Worm (Caenorhabditis elegans) whole organism, L4 larva: ENCODE results near the gene Y56A3A.28.

Experiments
- D1046.2 ChIP-seq: fragments of 200-800 bp; sonication (Bioruptor generic); IDR thresholded peaks from 2 replicates; pipeline ENCODE4 v1.3.6; 2022; ENCODE audit warnings: missing genetic modification characterization, missing compliant biosample characterization
- F10B5.3 ChIP-seq: sonication (generic microtip); optimal IDR thresholded peaks from 2 replicates; lab custom pipeline; 2016; ENCODE audit warnings: mild to moderate bottlenecking, missing genetic modification characterization, missing compliant biosample characterization
- F37D6.2 ChIP-seq: sonication (generic microtip); optimal IDR thresholded peaks from 2 replicates; lab custom pipeline; 2016; ENCODE audit warnings: mild to moderate bottlenecking, missing genetic modification characterization, missing compliant biosample characterization
- F44E2.7 ChIP-seq: fragments of 200-800 bp; sonication (Bioruptor generic); IDR thresholded peaks from 2 replicates; pipeline ENCODE4 v2.1.2; 2022; ENCODE audit warnings: missing genetic modification characterization, missing compliant biosample characterization
- R02D3.7 ChIP-seq: fragments of 150-350 bp; sonication (generic microtip); optimal IDR thresholded peaks from 3 replicates; lab custom pipeline; 2014; ENCODE audit warnings: missing biosample characterization, missing genetic modification characterization
- Y48G9A.11 ChIP-seq: fragments of 200-800 bp; sonication (Bioruptor generic); IDR thresholded peaks from 2 replicates; pipeline ENCODE4 v1.3.6; 2022; ENCODE audit warnings: missing genetic modification reagents, missing genetic modification characterization, missing compliant biosample characterization
- aha-1 ChIP-seq: fragments of 150-350 bp; peaks from one replicate; lab custom pipeline; 2014; ENCODE audit warnings: missing biosample characterization, missing genetic modification characterization
- ama-1 ChIP-seq: fragments of 150-350 bp; optimal IDR thresholded peaks from 2 replicates; lab custom pipeline; 2014; ENCODE audit warnings: inconsistent platforms, mixed read lengths
- arid-1 ChIP-seq: fragments of 200-800 bp; sonication (Bioruptor generic); conservative IDR thresholded peaks from 2 replicates; pipeline ENCODE4 v1.3.6; 2022; ENCODE audit warnings: missing genetic modification reagents, missing genetic modification characterization, missing compliant biosample characterization
- ceh-20 ChIP-seq: fragments of 200-800 bp; sonication (Bioruptor generic); IDR thresholded peaks from 2 replicates; pipeline ENCODE4 v1.3.6; 2022; ENCODE audit warnings: missing genetic modification reagents, missing genetic modification characterization, missing compliant biosample characterization
- ceh-28 ChIP-seq: fragments of 150-350 bp; optimal IDR thresholded peaks from 2 replicates; lab custom pipeline; 2014; ENCODE audit warnings: missing biosample characterization, missing genetic modification reagents, missing genetic modification characterization
- ceh-32 ChIP-seq: sonication (generic microtip); optimal IDR thresholded peaks from 2 replicates; lab custom pipeline; 2016; ENCODE audit warnings: mild to moderate bottlenecking, missing genetic modification characterization, missing compliant biosample characterization; ENCODE audit not compliant: poor library complexity
- ces-1 ChIP-seq: fragments of 150-350 bp; sonication (generic microtip); optimal IDR thresholded peaks from 4 replicates; lab custom pipeline; 2014; ENCODE audit warnings: missing biosample characterization, missing genetic modification reagents, missing genetic modification characterization
- daf-16 ChIP-seq, 3 experiments: sonication (generic microtip); optimal IDR thresholded peaks; 2 replicates each; lab custom pipeline; 2016 to 2017; ENCODE audit warnings: missing genetic modification characterization in 3 of 3, missing genetic modification reagents in 3 of 3, mild to moderate bottlenecking in 2 of 3, missing compliant biosample characterization in 2 of 3, missing biosample characterization in 1 of 3, moderate library complexity in 1 of 3
- daf-19 ChIP-seq: fragments of 200-800 bp; sonication (Bioruptor generic); conservative IDR thresholded peaks from 2 replicates; pipeline ENCODE4 v1.3.6; 2022; ENCODE audit warnings: missing genetic modification characterization, missing compliant biosample characterization
- daf-8 ChIP-seq: fragments of 200-800 bp; sonication (Bioruptor generic); IDR thresholded peaks from 2 replicates; pipeline ENCODE4 v1.3.6; 2022; ENCODE audit warnings: missing genetic modification characterization, missing compliant biosample characterization
- dmd-6 ChIP-seq: fragments of 200-800 bp; sonication (Bioruptor generic); IDR thresholded peaks from 2 replicates; pipeline ENCODE4 v1.3.6; 2022; ENCODE audit warnings: missing genetic modification reagents, missing genetic modification characterization, missing compliant biosample characterization
- dve-1 ChIP-seq: sonication (generic microtip); optimal IDR thresholded peaks from 2 replicates; lab custom pipeline; 2017; ENCODE audit warnings: antibody characterized with exemption, mild to moderate bottlenecking, missing genetic modification characterization, missing compliant biosample characterization; ENCODE audit not compliant: insufficient read depth
- fkh-10 ChIP-seq: fragments of 150-350 bp; optimal IDR thresholded peaks from 2 replicates; lab custom pipeline; 2014; ENCODE audit warnings: missing biosample characterization, missing genetic modification reagents, missing genetic modification characterization
- fos-1 ChIP-seq: fragments of 150-350 bp; optimal IDR thresholded peaks from 2 replicates; lab custom pipeline; 2014; ENCODE audit warnings: missing biosample characterization, missing genetic modification characterization
- gei-8 ChIP-seq: fragments of 200-800 bp; sonication (Bioruptor generic); optimal IDR thresholded peaks from 2 replicates; lab custom pipeline; 2018; ENCODE audit warnings: mild to moderate bottlenecking, missing genetic modification characterization, missing compliant biosample characterization
- hlh-30 ChIP-seq: sonication (generic microtip); optimal IDR thresholded peaks from 2 replicates; lab custom pipeline; 2017; ENCODE audit warnings: antibody characterized with exemption, mild to moderate bottlenecking, missing genetic modification characterization, missing compliant biosample characterization; ENCODE audit not compliant: insufficient read depth
- hmg-1.1 ChIP-seq: fragments of 200-800 bp; sonication (Bioruptor generic); IDR thresholded peaks from 2 replicates; pipeline ENCODE4 v1.3.6; 2022; ENCODE audit warnings: missing genetic modification reagents, missing genetic modification characterization, missing compliant biosample characterization
- lim-7 ChIP-seq: fragments of 200-800 bp; sonication (Bioruptor generic); IDR thresholded peaks from 2 replicates; pipeline ENCODE4 v1.3.6; 2022; ENCODE audit warnings: missing genetic modification characterization, missing compliant biosample characterization
- lin-15B ChIP-seq: fragments of 150-350 bp; sonication (generic microtip); optimal IDR thresholded peaks from 3 replicates; lab custom pipeline; 2014; ENCODE audit warnings: missing biosample characterization, missing genetic modification characterization
- lin-29 ChIP-seq: fragments of 200-800 bp; sonication (Bioruptor generic); IDR thresholded peaks from 2 replicates; pipeline ENCODE4 v1.3.6; 2022; ENCODE audit warnings: missing genetic modification reagents, missing genetic modification characterization, missing compliant biosample characterization
- lir-3 ChIP-seq: sonication (generic microtip); optimal IDR thresholded peaks from 2 replicates; lab custom pipeline; 2016; ENCODE audit warnings: mild to moderate bottlenecking, missing genetic modification characterization, missing compliant biosample characterization
- madf-5 ChIP-seq, 2 experiments: fragments of 200-800 bp; sonication (Bioruptor generic); IDR thresholded peaks; 2 replicates each; pipeline ENCODE4 v1.3.6; 2022; ENCODE audit warnings: missing compliant biosample characterization in 2 of 2, missing genetic modification characterization in 2 of 2
- madf-9 ChIP-seq: fragments of 200-800 bp; sonication (Bioruptor generic); conservative IDR thresholded peaks from 2 replicates; pipeline ENCODE4 v1.3.6; 2022; ENCODE audit warnings: missing genetic modification reagents, missing genetic modification characterization, missing compliant biosample characterization
- mep-1 ChIP-seq: fragments of 150-350 bp; sonication (generic microtip); optimal IDR thresholded peaks from 3 replicates; lab custom pipeline; 2014; ENCODE audit warnings: missing biosample characterization, missing genetic modification characterization
- mes-2 ChIP-seq: sonication (generic microtip); optimal IDR thresholded peaks from 2 replicates; lab custom pipeline; 2016; ENCODE audit warnings: missing genotype, mild to moderate bottlenecking, missing genetic modification characterization, missing compliant biosample characterization; ENCODE audit not compliant: poor library complexity, severe bottlenecking
- mxl-2 ChIP-seq: fragments of 200-800 bp; sonication (Bioruptor generic); conservative IDR thresholded peaks from 2 replicates; pipeline ENCODE4 v1.3.6; 2022; ENCODE audit warnings: missing genetic modification reagents, missing genetic modification characterization, missing compliant biosample characterization
- mxl-3 ChIP-seq: fragments of 200-800 bp; sonication (Bioruptor generic); optimal IDR thresholded peaks from 2 replicates; lab custom pipeline; 2018; ENCODE audit warnings: mild to moderate bottlenecking, missing genetic modification characterization, missing compliant biosample characterization
- nhr-102 ChIP-seq: sonication (generic microtip); optimal IDR thresholded peaks from 2 replicates; lab custom pipeline; 2016; ENCODE audit warnings: mild to moderate bottlenecking, missing genetic modification characterization, moderate library complexity, missing compliant biosample characterization
- nhr-111 ChIP-seq: fragments of 200-800 bp; sonication (Bioruptor generic); optimal IDR thresholded peaks from 2 replicates; lab custom pipeline; 2018; ENCODE audit warnings: mild to moderate bottlenecking, missing genetic modification characterization, missing compliant biosample characterization
- nhr-25 ChIP-seq: sonication (generic microtip); optimal IDR thresholded peaks from 2 replicates; lab custom pipeline; 2017; ENCODE audit warnings: missing genetic modification characterization, mild to moderate bottlenecking, missing compliant biosample characterization, antibody characterized with exemption, moderate library complexity, borderline replicate concordance; ENCODE audit not compliant: insufficient read depth
- nhr-28 ChIP-seq: fragments of 150-350 bp; optimal IDR thresholded peaks from 2 replicates; lab custom pipeline; 2014; ENCODE audit warnings: missing biosample characterization, missing genetic modification characterization
- nhr-42 ChIP-seq: fragments of 200-800 bp; sonication (Bioruptor generic); IDR thresholded peaks from 2 replicates; pipeline ENCODE4 v1.3.6; 2022; ENCODE audit warnings: missing genetic modification characterization, missing compliant biosample characterization
- nhr-48 ChIP-seq: sonication (generic microtip); optimal IDR thresholded peaks from 2 replicates; lab custom pipeline; 2016; ENCODE audit warnings: mild to moderate bottlenecking, missing genetic modification characterization, missing compliant biosample characterization
- nhr-76 ChIP-seq: fragments of 150-350 bp; optimal IDR thresholded peaks from 2 replicates; lab custom pipeline; 2014; ENCODE audit warnings: missing biosample characterization, missing genetic modification characterization
- pqm-1 ChIP-seq: sonication (generic microtip); optimal IDR thresholded peaks from 2 replicates; lab custom pipeline; 2017; ENCODE audit warnings: missing biosample characterization, missing genetic modification characterization
- skn-1 ChIP-seq: fragments of 150-350 bp; optimal IDR thresholded peaks from 2 replicates; lab custom pipeline; 2014; ENCODE audit warnings: missing biosample characterization, missing genetic modification characterization
- snpc-1.2 ChIP-seq: fragments of 200-800 bp; sonication (Bioruptor generic); IDR thresholded peaks from 2 replicates; pipeline ENCODE4 v1.3.6; 2022; ENCODE audit warnings: missing genetic modification reagents, missing genetic modification characterization, missing compliant biosample characterization
- snpc-4 ChIP-seq: fragments of 150-350 bp; optimal IDR thresholded peaks from 2 replicates; lab custom pipeline; 2014; ENCODE audit warnings: missing biosample characterization, missing genetic modification characterization
- spr-1 ChIP-seq: sonication (generic microtip); optimal IDR thresholded peaks from 2 replicates; lab custom pipeline; 2016; ENCODE audit warnings: mild to moderate bottlenecking, missing genetic modification characterization, missing compliant biosample characterization
- tag-97 ChIP-seq: fragments of 200-800 bp; sonication (Bioruptor generic); IDR thresholded peaks from 2 replicates; pipeline ENCODE4 v1.3.6; 2022; ENCODE audit warnings: missing genetic modification characterization, missing compliant biosample characterization
- unc-130 ChIP-seq: sonication (generic microtip); optimal IDR thresholded peaks from 2 replicates; lab custom pipeline; 2016; ENCODE audit warnings: missing genetic modification reagents, missing genetic modification characterization, missing compliant biosample characterization
- unc-39 ChIP-seq: sonication (generic microtip); optimal IDR thresholded peaks from 2 replicates; lab custom pipeline; 2017; ENCODE audit warnings: missing biosample characterization, missing genetic modification characterization
- vab-7 ChIP-seq: fragments of 200-800 bp; sonication (Bioruptor generic); IDR thresholded peaks from 2 replicates; pipeline ENCODE4 v1.3.6; 2022; ENCODE audit warnings: missing genetic modification reagents, missing genetic modification characterization, missing compliant biosample characterization
- zfp-2 ChIP-seq: sonication (generic microtip); optimal IDR thresholded peaks from 2 replicates; lab custom pipeline; 2016; ENCODE audit warnings: mild to moderate bottlenecking, missing genetic modification characterization, missing compliant biosample characterization
- zip-11 ChIP-seq: fragments of 200-800 bp; sonication (Bioruptor generic); IDR thresholded peaks from 2 replicates; pipeline ENCODE4 v1.3.6; 2022; ENCODE audit warnings: missing genetic modification characterization, missing compliant biosample characterization
- zip-2 ChIP-seq: fragments of 150-350 bp; optimal IDR thresholded peaks from 2 replicates; lab custom pipeline; 2014; ENCODE audit warnings: missing biosample characterization, missing genetic modification characterization

Y56A3A.28 gene

ce11 chrIII:11947527-11947926, 23.6 kb downstream of the Y56A3A.28 start (continued):
- TF ChIP-seq lin-15B (no peak), tag-97 (GFP tag; lab: Robert Waterston, UW) (no peak), dmd-6 (GFP tag; lab: Robert Waterston, UW) (peak; percentile 39; the same call in 1 of the 2 replicates), R02D3.7 (no peak), lim-7 (GFP tag; lab: Robert Waterston, UW) (no peak), nhr-42 (GFP tag; lab: Robert Waterston, UW) (no peak), daf-8 (GFP tag; lab: Robert Waterston, UW) (no peak), mxl-2 (no peak), nhr-48 (tag; lab: Kevin White, UChicago) (no peak), zip-2 (tag; lab: Kevin White, UChicago) (no peak), F10B5.3 (tag; lab: Kevin White, UChicago) (no peak), mep-1 (tag; lab: Kevin White, UChicago) (peak; percentile 54), fkh-10 (GFP tag; lab: Kevin White, UChicago) (no peak), nhr-28 (tag; lab: Kevin White, UChicago) (peak; percentile 87), spr-1 (tag; lab: Kevin White, UChicago) (no peak), snpc-1.2 (GFP tag; lab: Robert Waterston, UW) (no peak), snpc-4 (tag; lab: Kevin White, UChicago) (no peak), D1046.2 (GFP tag; lab: Robert Waterston, UW) (no peak), dve-1 (tag; lab: Kevin White, UChicago) (peak; percentile 61), pqm-1 (tag; lab: Kevin White, UChicago) (peak; percentile 58), nhr-111 (GFP tag; lab: Kevin White, UChicago) (no peak), hmg-1.1 (GFP tag; lab: Robert Waterston, UW) (no peak), F44E2.7 (GFP tag; lab: Robert Waterston, UW) (no peak), daf-16 (GFP tag; optimal IDR thresholded peaks at IDR 0.05; lab: Kevin White, UChicago) (no peak), daf-16 (tag; optimal IDR thresholded peaks at IDR 0.05; lab: Kevin White, UChicago) (peak; percentile 64), ceh-20 (GFP tag; lab: Robert Waterston, UW) (no peak), mes-2 (tag; lab: Kevin White, UChicago) (peak; percentile 61), unc-130 (GFP tag; lab: Kevin White, UChicago) (no peak), skn-1 (tag; lab: Kevin White, UChicago) (no peak), zfp-2 (tag; lab: Kevin White, UChicago) (no peak), arid-1 (GFP tag; lab: Robert Waterston, UW) (no peak), unc-39 (tag; lab: Kevin White, UChicago) (no peak), madf-5 (GFP tag; IDR thresholded peaks at IDR 0.05; lab: Robert Waterston, UW) (no peak), madf-9 (GFP tag; lab: Robert Waterston, UW) (no peak), lin-29 (no peak), ceh-32 (tag; lab: Kevin White, UChicago) (no peak), nhr-102 (no peak), nhr-25 (no peak), ces-1 (GFP tag; lab: Kevin White, UChicago) (no peak), ama-1 (no peak), zip-11 (no peak), daf-19 (GFP tag; lab: Robert Waterston, UW) (no peak), gei-8 (no peak), fos-1 (tag; lab: Kevin White, UChicago) (no peak), lir-3 (no peak), ceh-28 (tag; lab: Kevin White, UChicago) (no peak), F37D6.2 (tag; lab: Kevin White, UChicago) (no peak), hlh-30 (tag; lab: Kevin White, UChicago) (no peak), Y48G9A.11 (no peak), nhr-76 (tag; lab: Kevin White, UChicago) (no peak), vab-7 (GFP tag; lab: Robert Waterston, UW) (no peak), aha-1 (tag; lab: Kevin White, UChicago) (no peak), mxl-3 (no peak)
